Worm (Caenorhabditis elegans) whole organism, mixed stage, embryonic: ENCODE results near the gene F41H8.1.

Experiments
- ces-1 ChIP-seq: fragments of 150-350 bp; optimal IDR thresholded peaks from 2 replicates; lab custom pipeline; 2014; ENCODE audit warnings: missing biosample characterization, missing genetic modification reagents, missing genetic modification characterization
- nhr-12 ChIP-seq: fragments of 150-350 bp; optimal IDR thresholded peaks from 2 replicates; lab custom pipeline; 2014; ENCODE audit warnings: missing biosample characterization, missing genetic modification characterization
- pha-4 ChIP-seq: fragments of 150-350 bp; optimal IDR thresholded peaks from 2 replicates; lab custom pipeline; 2018; ENCODE audit warnings: missing biosample characterization, missing genetic modification reagents, missing genetic modification characterization
- zip-8 ChIP-seq: fragments of 150-350 bp; optimal IDR thresholded peaks from 2 replicates; lab custom pipeline; 2014; ENCODE audit warnings: missing biosample characterization, missing genetic modification characterization

DNA sequence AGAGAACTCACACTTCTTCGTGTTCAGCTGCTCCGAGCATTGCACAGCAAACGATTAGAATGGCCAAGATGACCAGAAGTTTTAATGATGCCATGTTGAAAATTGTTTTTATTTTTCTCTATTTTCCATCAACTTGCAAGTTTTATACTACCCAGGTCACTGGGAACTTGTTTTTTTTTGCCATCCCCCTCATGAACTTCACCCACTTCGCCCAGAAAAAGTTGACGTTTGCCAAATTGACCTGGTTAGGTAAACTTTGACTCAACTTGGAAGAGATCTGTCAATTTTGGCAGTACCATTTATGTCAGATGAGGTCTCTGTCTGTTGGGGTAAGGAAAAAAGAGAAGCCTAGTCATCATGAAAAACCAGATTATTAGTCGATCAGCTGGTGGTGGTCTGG lies 20.4 kb upstream of the F41H8.1 start, which contains the start of gene R13D11.10:
- TF ChIP-seq zip-8 (tag; lab: Kevin White, UChicago) (no peak), pha-4 (tag; lab: Kevin White, UChicago) (no peak), ces-1 (GFP tag; lab: Kevin White, UChicago) (no peak), nhr-12 (tag; lab: Kevin White, UChicago) (no peak)
